Worm (Caenorhabditis elegans) whole organism, late embryonic: ENCODE measurements around the gene C53B4.3.

ENCODE experiments used
- ama-1 ChIP-seq: fragments of 150-350 bp; optimal IDR thresholded peaks from 2 replicates; lab custom pipeline; 2014
- ceh-18 ChIP-seq: sonication (generic microtip); optimal IDR thresholded peaks from 2 replicates; lab custom pipeline; 2016; ENCODE audit warnings: missing genetic modification characterization, missing compliant biosample characterization
- ceh-2 ChIP-seq: sonication (generic microtip); optimal IDR thresholded peaks from 2 replicates; lab custom pipeline; 2016; ENCODE audit warnings: missing genotype, missing genetic modification characterization, missing compliant biosample characterization
- che-1 ChIP-seq: sonication (generic microtip); optimal IDR thresholded peaks from 2 replicates; lab custom pipeline; 2016; ENCODE audit warnings: mild to moderate bottlenecking, missing genetic modification characterization, missing compliant biosample characterization
- elt-2 ChIP-seq: sonication (generic microtip); optimal IDR thresholded peaks from 2 replicates; lab custom pipeline; 2016; ENCODE audit warnings: missing genetic modification reagents, missing genetic modification characterization, missing compliant biosample characterization
- mec-3 ChIP-seq: sonication (generic microtip); optimal IDR thresholded peaks from 2 replicates; lab custom pipeline; 2016; ENCODE audit warnings: borderline replicate concordance, missing genetic modification characterization, missing compliant biosample characterization
- pat-9 ChIP-seq: fragments of 200-800 bp; sonication (Bioruptor generic); optimal IDR thresholded peaks from 2 replicates; lab custom pipeline; 2018; ENCODE audit warnings: mild to moderate bottlenecking, missing genetic modification characterization, moderate library complexity, missing compliant biosample characterization
- pqm-1 ChIP-seq: sonication (generic microtip); optimal IDR thresholded peaks from 2 replicates; lab custom pipeline; 2016; ENCODE audit warnings: missing genetic modification characterization, missing compliant biosample characterization
- pros-1 ChIP-seq: fragments of 150-350 bp; optimal IDR thresholded peaks from 2 replicates; lab custom pipeline; 2014; ENCODE audit warnings: missing biosample characterization, missing genetic modification reagents, missing genetic modification characterization
- ref-2 ChIP-seq: sonication (generic microtip); optimal IDR thresholded peaks from 2 replicates; lab custom pipeline; 2016; ENCODE audit warnings: missing genetic modification characterization, missing compliant biosample characterization
- unc-3 ChIP-seq, 2 experiments: fragments of 200-800 bp in 1 of 2; sonication (Bioruptor generic) in 1 of 2; sonication (generic microtip) in 1 of 2; conservative IDR thresholded peaks in 1 of 2; optimal IDR thresholded peaks in 1 of 2; 2 replicates each; pipeline versions ENCODE4 v1.3.6 to Lab custom; 2016 to 2022; ENCODE audit warnings: missing compliant biosample characterization in 2 of 2, missing genetic modification characterization in 2 of 2, missing genetic modification reagents in 1 of 2
- unc-55 ChIP-seq: sonication (generic microtip); optimal IDR thresholded peaks from 2 replicates; lab custom pipeline; 2017; ENCODE audit warnings: missing biosample characterization, missing genetic modification reagents, missing genetic modification characterization

ce11 chrIV:8933575-8933974, 39.9 kb downstream of the C53B4.3 start, which contains the start of gene D1046.4:
- no peak for TF ChIP-seq ceh-2
- TF ChIP-seq mec-3 (tag; lab: Kevin White, UChicago): no peak
- no peak for TF ChIP-seq pros-1 (tag; lab: Kevin White, UChicago)
- no peak for TF ChIP-seq pqm-1 (tag; lab: Kevin White, UChicago)
- no peak for TF ChIP-seq unc-55
- TF ChIP-seq pat-9 (tag; lab: Kevin White, UChicago): no peak
- no peak for TF ChIP-seq che-1 (tag; lab: Kevin White, UChicago)
- no peak for TF ChIP-seq ref-2
- TF ChIP-seq unc-3 (GFP tag; conservative IDR thresholded peaks at IDR 0.05; lab: Robert Waterston, UW): no peak
- no peak for TF ChIP-seq unc-3 (tag; optimal IDR thresholded peaks at IDR 0.05; lab: Kevin White, UChicago)
- TF ChIP-seq ceh-18 (tag; lab: Kevin White, UChicago): no peak
- TF ChIP-seq ama-1: no peak
- no peak for TF ChIP-seq elt-2 (tag; lab: Kevin White, UChicago)
